Fruit fly (Drosophila melanogaster) whole organism, prepupa: ENCODE data around the gene Dbp73D.
A peak's percentile ranks its signal among the peaks of the same experiment; 100 is the strongest.

Experiments
- Blimp-1 ChIP-seq: fragments of 200-800 bp; sonication (Bioruptor generic); optimal IDR thresholded peaks from 3 replicates; lab custom pipeline; 2017; ENCODE audit warnings: missing biosample characterization, missing genetic modification characterization, mild to moderate bottlenecking, moderate library complexity, missing genetic modification reagents
- CG10631 ChIP-seq: fragments of 200-800 bp; sonication (Bioruptor generic); optimal IDR thresholded peaks from 2 replicates; lab custom pipeline; 2016; ENCODE audit warnings: missing biosample characterization, missing genetic modification characterization
- CG10669 ChIP-seq: fragments of 200-800 bp; sonication (Bioruptor generic); optimal IDR thresholded peaks from 3 replicates; lab custom pipeline; 2018; ENCODE audit warnings: missing biosample characterization, mild to moderate bottlenecking, missing genetic modification characterization, moderate library complexity
- CG11294 ChIP-seq: fragments of 200-800 bp; sonication (Bioruptor generic); IDR thresholded peaks from 2 replicates; pipeline ENCODE4 v1.3.6; 2022; ENCODE audit warnings: missing biosample characterization, missing genetic modification characterization
- CG11762 ChIP-seq: fragments of 200-800 bp; sonication (Bioruptor generic); optimal IDR thresholded peaks from 3 replicates; lab custom pipeline; 2016; ENCODE audit warnings: missing biosample characterization, missing genetic modification characterization; ENCODE audit not compliant: insufficient read depth
- CG11902 ChIP-seq: fragments of 200-800 bp; sonication (Bioruptor generic); optimal IDR thresholded peaks from 3 replicates; lab custom pipeline; 2016; ENCODE audit warnings: missing biosample characterization, missing genetic modification characterization
- CG15336 ChIP-seq: fragments of 200-800 bp; sonication (Bioruptor generic); IDR thresholded peaks from 2 replicates; pipeline ENCODE4 v1.3.6; 2022; ENCODE audit warnings: missing biosample characterization, missing genetic modification characterization
- CG3032 ChIP-seq: fragments of 200-800 bp; optimal IDR thresholded peaks from 2 replicates; lab custom pipeline; 2019; ENCODE audit warnings: missing biosample characterization, mild to moderate bottlenecking, missing genetic modification characterization, moderate library complexity
- CG31627 ChIP-seq: fragments of 200-800 bp; sonication (Bioruptor generic); optimal IDR thresholded peaks from 3 replicates; lab custom pipeline; 2016; ENCODE audit warnings: missing biosample characterization, missing genetic modification characterization
- CG32006 ChIP-seq: fragments of 200-800 bp; sonication (Bioruptor generic); optimal IDR thresholded peaks from 3 replicates; lab custom pipeline; 2017; ENCODE audit warnings: missing biosample characterization, mild to moderate bottlenecking, missing genetic modification characterization
- CG34406 ChIP-seq: fragments of 200-800 bp; sonication (Bioruptor generic); optimal IDR thresholded peaks from 3 replicates; lab custom pipeline; 2016; ENCODE audit warnings: missing biosample characterization, missing genetic modification characterization
- CG3919 ChIP-seq: fragments of 200-800 bp; sonication (Bioruptor generic); optimal IDR thresholded peaks from 3 replicates; lab custom pipeline; 2016; ENCODE audit warnings: missing biosample characterization, missing genetic modification characterization
- CG4318 ChIP-seq: fragments of 200-800 bp; sonication (Bioruptor generic); optimal IDR thresholded peaks from 3 replicates; lab custom pipeline; 2017; ENCODE audit warnings: missing biosample characterization, mild to moderate bottlenecking, missing genetic modification characterization
- CG6163 ChIP-seq: fragments of 200-800 bp; sonication (Bioruptor generic); IDR thresholded peaks from 3 replicates; pipeline ENCODE4 v1.3.6; 2022; ENCODE audit warnings: missing biosample characterization, missing genetic modification characterization
- CG6792 ChIP-seq: fragments of 200-800 bp; sonication (Bioruptor generic); optimal IDR thresholded peaks from 3 replicates; lab custom pipeline; 2016; ENCODE audit warnings: missing biosample characterization, missing genetic modification characterization
- CG6808 ChIP-seq: fragments of 200-800 bp; sonication (Bioruptor generic); optimal IDR thresholded peaks from 3 replicates; lab custom pipeline; 2017; ENCODE audit warnings: missing biosample characterization, missing genetic modification characterization, mild to moderate bottlenecking, moderate library complexity, missing genetic modification reagents
- CG6854 ChIP-seq: fragments of 200-800 bp; sonication (Bioruptor generic); optimal IDR thresholded peaks from 2 replicates; lab custom pipeline; 2017; ENCODE audit warnings: missing biosample characterization, mild to moderate bottlenecking, missing genetic modification characterization
- CG7368 ChIP-seq: fragments of 200-800 bp; sonication (Bioruptor generic); optimal IDR thresholded peaks from 3 replicates; lab custom pipeline; 2016; ENCODE audit warnings: missing biosample characterization, missing genetic modification characterization
- CG8119 ChIP-seq: fragments of 200-800 bp; sonication (Bioruptor generic); IDR thresholded peaks from 3 replicates; pipeline ENCODE4 v1.3.6; 2022; ENCODE audit warnings: missing biosample characterization, missing genetic modification characterization
- CG9139 ChIP-seq: fragments of 200-800 bp; sonication (Bioruptor generic); optimal IDR thresholded peaks from 3 replicates; lab custom pipeline; 2017; ENCODE audit warnings: missing biosample characterization, mild to moderate bottlenecking, missing genetic modification characterization
- Eip75B ChIP-seq: fragments of 200-800 bp; sonication (Bioruptor generic); optimal IDR thresholded peaks from 3 replicates; lab custom pipeline; 2016; ENCODE audit warnings: missing biosample characterization, missing genetic modification characterization
- Eip78C ChIP-seq: fragments of 200-800 bp; sonication (Bioruptor generic); peaks from one replicate; lab custom pipeline; 2016; ENCODE audit warnings: missing biosample characterization, missing genetic modification characterization
- Eip93F ChIP-seq: fragments of 200-800 bp; sonication (Bioruptor generic); optimal IDR thresholded peaks from 2 replicates; lab custom pipeline; 2016; ENCODE audit warnings: missing biosample characterization, mild to moderate bottlenecking, missing genetic modification characterization
- Ets96B ChIP-seq: fragments of 200-800 bp; optimal IDR thresholded peaks from 2 replicates; lab custom pipeline; 2019; ENCODE audit warnings: missing biosample characterization, mild to moderate bottlenecking, missing genetic modification characterization, moderate library complexity
- Gug ChIP-seq: fragments of 200-800 bp; sonication (Bioruptor generic); IDR thresholded peaks from 2 replicates; pipeline ENCODE4 v1.3.6; 2022; ENCODE audit warnings: missing biosample characterization, missing genetic modification characterization
- Hr38 ChIP-seq: sonication (Bioruptor generic); optimal IDR thresholded peaks from 2 replicates; lab custom pipeline; 2016; ENCODE audit warnings: missing biosample characterization, missing genetic modification characterization
- Lpt ChIP-seq: fragments of 200-800 bp; sonication (Bioruptor generic); optimal IDR thresholded peaks from 3 replicates; lab custom pipeline; 2016; ENCODE audit warnings: missing biosample characterization, missing genetic modification characterization
- Sox102F ChIP-seq: fragments of 200-800 bp; sonication (Bioruptor generic); optimal IDR thresholded peaks from 2 replicates; lab custom pipeline; 2016; ENCODE audit warnings: missing biosample characterization, mild to moderate bottlenecking, missing genetic modification characterization
- Sox15 ChIP-seq: fragments of 200-800 bp; sonication (Bioruptor generic); optimal IDR thresholded peaks from 3 replicates; lab custom pipeline; 2016; ENCODE audit warnings: missing biosample characterization, missing genetic modification characterization
- achi ChIP-seq: fragments of 200-800 bp; sonication (Bioruptor generic); optimal IDR thresholded peaks from 3 replicates; lab custom pipeline; 2016; ENCODE audit warnings: missing biosample characterization, missing genetic modification characterization
- cyc ChIP-seq: fragments of 200-800 bp; sonication (Bioruptor generic); optimal IDR thresholded peaks from 3 replicates; lab custom pipeline; 2016; ENCODE audit warnings: missing biosample characterization, missing genetic modification characterization
- dac ChIP-seq: fragments of 200-800 bp; sonication (Bioruptor generic); optimal IDR thresholded peaks from 2 replicates; lab custom pipeline; 2017; ENCODE audit warnings: missing biosample characterization, mild to moderate bottlenecking, missing genetic modification characterization
- dsx ChIP-seq: fragments of 200-800 bp; optimal IDR thresholded peaks from 3 replicates; lab custom pipeline; 2019; ENCODE audit warnings: missing biosample characterization, mild to moderate bottlenecking, missing genetic modification characterization, moderate library complexity; ENCODE audit not compliant: poor library complexity, severe bottlenecking
- eg ChIP-seq: fragments of 200-800 bp; sonication (Bioruptor generic); IDR thresholded peaks from 3 replicates; pipeline ENCODE4 v1.3.6; 2022; ENCODE audit warnings: missing biosample characterization, missing genetic modification characterization
- fd59A ChIP-seq: fragments of 200-800 bp; sonication (Bioruptor generic); optimal IDR thresholded peaks from 2 replicates; lab custom pipeline; 2017; ENCODE audit warnings: missing biosample characterization, mild to moderate bottlenecking, missing genetic modification characterization, missing genetic modification reagents
- fd85E ChIP-seq: fragments of 200-800 bp; sonication (Bioruptor generic); optimal IDR thresholded peaks from 3 replicates; lab custom pipeline; 2016; ENCODE audit warnings: missing biosample characterization, missing genetic modification characterization
- fkh ChIP-seq: fragments of 200-800 bp; sonication (Bioruptor generic); optimal IDR thresholded peaks from 3 replicates; lab custom pipeline; 2017; ENCODE audit warnings: missing biosample characterization, mild to moderate bottlenecking, missing genetic modification characterization, moderate library complexity
- lz ChIP-seq: fragments of 200-800 bp; sonication (Bioruptor generic); optimal IDR thresholded peaks from 3 replicates; lab custom pipeline; 2016; ENCODE audit warnings: missing biosample characterization, missing genetic modification characterization
- net ChIP-seq: fragments of 200-800 bp; sonication (Bioruptor generic); optimal IDR thresholded peaks from 3 replicates; lab custom pipeline; 2016; ENCODE audit warnings: missing biosample characterization, missing genetic modification characterization
- pdm3 ChIP-seq: fragments of 200-800 bp; sonication (Bioruptor generic); optimal IDR thresholded peaks from 3 replicates; lab custom pipeline; 2016; ENCODE audit warnings: missing biosample characterization, missing genetic modification characterization
- salr ChIP-seq, 2 experiments: fragments of 200-800 bp; sonication (Bioruptor generic); optimal IDR thresholded peaks; 3 replicates each; lab custom pipeline; 2016 to 2018; ENCODE audit warnings: missing biosample characterization in 2 of 2, missing genetic modification characterization in 2 of 2, mild to moderate bottlenecking in 1 of 2
- ss ChIP-seq, 2 experiments: fragments of 200-800 bp; sonication (Bioruptor generic); optimal IDR thresholded peaks; 2 replicates in 1 of 2; 3 replicates in 1 of 2; lab custom pipeline; 2017 to 2018; ENCODE audit warnings: mild to moderate bottlenecking in 2 of 2, missing biosample characterization in 2 of 2, missing genetic modification characterization in 2 of 2, moderate library complexity in 1 of 2
- svp ChIP-seq: fragments of 200-800 bp; sonication (Bioruptor generic); peaks from one replicate; lab custom pipeline; 2016; ENCODE audit warnings: missing biosample characterization, missing genetic modification characterization
- topi ChIP-seq: fragments of 200-800 bp; sonication (Bioruptor generic); optimal IDR thresholded peaks from 3 replicates; lab custom pipeline; 2016; ENCODE audit warnings: missing biosample characterization, missing genetic modification characterization
- vri ChIP-seq: fragments of 200-800 bp; sonication (Bioruptor generic); optimal IDR thresholded peaks from 3 replicates; lab custom pipeline; 2016; ENCODE audit warnings: missing biosample characterization, mild to moderate bottlenecking, missing genetic modification characterization

Dbp73D gene

DNA sequence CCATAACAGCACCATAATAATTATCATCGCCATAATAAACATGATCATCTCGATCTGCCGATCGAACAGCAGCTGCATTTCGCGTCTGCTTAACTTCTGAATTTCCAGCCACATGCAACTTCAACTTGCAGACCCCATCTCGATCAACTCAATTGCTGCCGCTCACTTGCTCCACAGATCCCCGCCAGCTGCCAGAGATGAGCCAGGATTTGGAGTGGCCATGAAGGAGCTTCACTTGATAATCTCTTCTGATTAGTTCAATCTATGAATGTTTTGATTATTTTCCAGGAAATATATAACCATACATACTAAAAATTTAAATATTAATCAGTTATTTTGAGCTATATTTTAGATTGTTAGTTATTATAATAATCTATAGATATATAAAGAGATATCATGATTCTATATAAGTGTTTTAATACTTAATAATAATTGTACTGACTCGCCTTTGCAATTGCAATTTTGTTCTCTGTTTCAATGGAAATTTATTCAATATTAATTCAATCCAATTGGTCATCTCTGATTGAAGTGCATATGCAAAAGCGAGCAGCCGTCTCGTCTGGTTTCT is 21.0 kb upstream of the Dbp73D start (continued):
- TF ChIP-seq vri (GFP tag; lab: Kevin White, UChicago) = no peak
- TF ChIP-seq, all 60 proteins: peak for 16

DNA sequence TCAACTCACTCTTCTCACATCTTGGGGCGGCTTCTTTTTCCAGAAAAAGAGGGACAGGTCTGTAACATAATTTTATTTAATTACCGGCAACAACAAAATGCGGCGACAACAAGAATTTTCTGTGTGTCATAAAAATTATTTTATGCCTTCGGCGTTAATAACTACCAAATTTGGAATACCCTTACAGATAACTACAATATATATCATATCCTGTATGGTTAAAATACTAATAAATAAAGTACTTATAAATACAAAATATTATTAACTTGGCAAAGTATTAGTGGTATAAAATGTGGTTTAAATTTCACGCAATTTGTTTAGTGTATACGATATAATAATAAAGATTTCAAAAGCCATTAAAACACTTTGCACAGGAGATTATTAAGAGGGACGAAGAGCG is 20.1 kb upstream of the Dbp73D start:
- peak; percentile 35; the same call in 2 of the 3 replicates for TF ChIP-seq CG8119 (GFP tag; lab: Robert Waterston, UW)
- no peak for TF ChIP-seq lz (GFP tag; lab: Kevin White, UChicago)
- TF ChIP-seq CG6854 (GFP tag; lab: Kevin White, UChicago) = no peak
- peak; percentile 10 for TF ChIP-seq achi (GFP tag; lab: Kevin White, UChicago)
- peak; percentile 65 for TF ChIP-seq CG15336 (GFP tag; lab: Robert Waterston, UW)
- peak in 1 of 2 experiments; percentile 12 for TF ChIP-seq salr (GFP tag; optimal IDR thresholded peaks at IDR 0.05; lab: Kevin White, UChicago)
- TF ChIP-seq Eip93F (GFP tag; lab: Kevin White, UChicago) = no peak
- TF ChIP-seq cyc (GFP tag; lab: Kevin White, UChicago) = no peak
- TF ChIP-seq CG32006 (GFP tag; lab: Kevin White, UChicago) = peak; percentile 25
- TF ChIP-seq Eip78C (GFP tag; lab: Kevin White, UChicago) = peak; percentile 37
- TF ChIP-seq CG11762 (GFP tag; lab: Kevin White, UChicago) = no peak
- TF ChIP-seq Ets96B = peak; percentile 3

DNA sequence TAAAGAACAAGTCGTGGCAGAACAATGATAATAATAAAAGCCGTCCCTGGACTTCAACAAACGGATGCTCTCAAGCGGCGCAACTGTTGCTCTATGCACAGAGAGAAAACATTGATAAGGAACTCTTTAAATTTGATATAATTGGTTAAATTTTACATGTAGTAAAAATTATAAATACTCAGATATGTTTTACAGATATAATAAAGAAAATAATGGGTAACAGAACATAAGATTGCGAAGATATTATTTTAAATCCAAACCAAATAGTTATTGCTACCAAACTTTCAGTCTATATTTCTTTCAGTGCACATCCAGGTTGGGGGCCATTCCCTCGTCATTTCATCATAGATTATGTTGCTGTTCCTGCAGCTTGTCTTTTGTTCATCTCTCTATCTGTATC is 19.1 kb upstream of the Dbp73D start:
- TF ChIP-seq lz (GFP tag; lab: Kevin White, UChicago) (no peak), CG9139 (GFP tag; lab: Kevin White, UChicago) (peak; percentile 27), CG11902 (no peak), net (peak; percentile 51), CG11762 (GFP tag; lab: Kevin White, UChicago) (peak; percentile 42), CG10631 (peak; percentile 65), Ets96B (peak; percentile 76), CG7368 (GFP tag; lab: Kevin White, UChicago) (no peak), Blimp-1 (GFP tag; lab: Kevin White, UChicago) (no peak), dac (GFP tag; lab: Kevin White, UChicago) (peak; percentile 24), svp (peak; percentile 30), Lpt (GFP tag; lab: Kevin White, UChicago) (peak; percentile 64), CG6163 (GFP tag; lab: Robert Waterston, UW) (peak; percentile 66; the same call in 2 of the 3 replicates), fd85E (GFP tag; lab: Kevin White, UChicago) (no peak), CG34406 (GFP tag; lab: Kevin White, UChicago) (no peak), CG3919 (GFP tag; lab: Kevin White, UChicago) (peak; percentile 66), cyc (GFP tag; lab: Kevin White, UChicago) (no peak), salr (GFP tag; optimal IDR thresholded peaks at IDR 0.05; lab: Kevin White, UChicago) (peak in 1 of 2 experiments; percentile 65), Hr38 (GFP tag; lab: Kevin White, UChicago) (no peak), CG6792 (GFP tag; lab: Kevin White, UChicago) (no peak), dsx (GFP tag; lab: Kevin White, UChicago) (peak; percentile 61), eg (GFP tag; lab: Robert Waterston, UW) (peak; percentile 62; the same call in 1 of the 3 replicates), CG31627 (GFP tag; lab: Kevin White, UChicago) (no peak), topi (GFP tag; lab: Kevin White, UChicago) (no peak), achi (GFP tag; lab: Kevin White, UChicago) (peak; percentile 48), Sox102F (GFP tag; lab: Kevin White, UChicago) (no peak), pdm3 (GFP tag; lab: Kevin White, UChicago) (no peak), CG4318 (GFP tag; lab: Kevin White, UChicago) (peak; percentile 19), Eip93F (GFP tag; lab: Kevin White, UChicago) (no peak), CG10669 (GFP tag; lab: Kevin White, UChicago) (peak; percentile 45), fd59A (GFP tag; lab: Kevin White, UChicago) (peak; percentile 47), Gug (GFP tag; lab: Robert Waterston, UW) (peak; percentile 49; the same call in 1 of the 2 replicates), Eip75B (GFP tag; lab: Kevin White, UChicago) (peak; percentile 20), CG11294 (no peak), CG6808 (GFP tag; lab: Kevin White, UChicago) (peak; percentile 64), fkh (GFP tag; lab: Kevin White, UChicago) (no peak), CG3032 (peak; percentile 64), Sox15 (GFP tag; lab: Kevin White, UChicago) (no peak), ss (GFP tag; optimal IDR thresholded peaks at IDR 0.05; lab: Kevin White, UChicago) (peak; percentile 32 to 59), CG32006 (GFP tag; lab: Kevin White, UChicago) (peak; percentile 69)
